Worm (Caenorhabditis elegans) whole organism, L1 larva: ENCODE measurements around the gene sre-7.

ENCODE experiments used
- C04F5.9 ChIP-seq: sonication (generic microtip); optimal IDR thresholded peaks from 2 replicates; lab custom pipeline; 2016; ENCODE audit warnings: missing genetic modification characterization, missing compliant biosample characterization
- C34B4.2 ChIP-seq: sonication (generic microtip); optimal IDR thresholded peaks from 2 replicates; lab custom pipeline; 2017; ENCODE audit warnings: mild to moderate bottlenecking, missing genetic modification characterization, missing compliant biosample characterization
- F16B12.6 ChIP-seq: fragments of 150-350 bp; optimal IDR thresholded peaks from 2 replicates; lab custom pipeline; 2014; ENCODE audit warnings: missing biosample characterization, missing genetic modification characterization
- aha-1 ChIP-seq: fragments of 150-350 bp; optimal IDR thresholded peaks from 2 replicates; lab custom pipeline; 2014; ENCODE audit warnings: missing biosample characterization, missing genetic modification characterization
- alr-1 ChIP-seq: fragments of 200-800 bp; sonication (Bioruptor generic); optimal IDR thresholded peaks from 2 replicates; lab custom pipeline; 2018; ENCODE audit warnings: borderline replicate concordance, mild to moderate bottlenecking, missing genetic modification characterization, missing compliant biosample characterization
- aly-2 ChIP-seq: fragments of 150-350 bp; optimal IDR thresholded peaks from 2 replicates; lab custom pipeline; 2014; ENCODE audit warnings: missing biosample characterization, missing genetic modification characterization
- ama-1 ChIP-seq: fragments of 150-350 bp; optimal IDR thresholded peaks from 2 replicates; lab custom pipeline; 2014
- blmp-1 ChIP-seq: fragments of 150-350 bp; optimal IDR thresholded peaks from 2 replicates; lab custom pipeline; 2014; ENCODE audit warnings: missing biosample characterization, missing genetic modification characterization
- ceh-82 ChIP-seq, 3 experiments: fragments of 150-350 bp in 1 of 3; sonication (generic microtip) in 2 of 3; optimal IDR thresholded peaks; 2 replicates each; lab custom pipeline; 2014 to 2017; ENCODE audit warnings: missing biosample characterization in 3 of 3, missing genetic modification characterization in 3 of 3
- ces-1 ChIP-seq: fragments of 150-350 bp; optimal IDR thresholded peaks from 2 replicates; lab custom pipeline; 2014; ENCODE audit warnings: missing biosample characterization, missing genetic modification reagents, missing genetic modification characterization
- efl-1 ChIP-seq, 4 experiments: fragments of 150-350 bp; optimal IDR thresholded peaks in 3 of 4; peaks in 1 of 4; 1 replicate in 1 of 4; 2 replicates in 3 of 4; lab custom pipeline; 2014; ENCODE audit warnings: missing biosample characterization in 2 of 4, missing genetic modification characterization in 2 of 4, missing genetic modification reagents in 2 of 4
- efl-3 ChIP-seq: fragments of 200-800 bp; sonication (Bioruptor generic); optimal IDR thresholded peaks from 2 replicates; lab custom pipeline; 2018; ENCODE audit warnings: mild to moderate bottlenecking, missing genetic modification characterization, missing compliant biosample characterization
- elt-2 ChIP-seq: sonication (generic microtip); optimal IDR thresholded peaks from 2 replicates; lab custom pipeline; 2016; ENCODE audit warnings: missing genetic modification characterization, mild to moderate bottlenecking, inconsistent platforms, missing compliant biosample characterization, missing genetic modification reagents
- elt-3 ChIP-seq, 6 experiments: fragments of 150-350 bp in 1 of 6; sonication (generic microtip); optimal IDR thresholded peaks; 2 replicates each; lab custom pipeline; 2017 to 2018; ENCODE audit warnings: missing biosample characterization in 6 of 6, missing genetic modification characterization in 6 of 6, inconsistent platforms in 1 of 6
- ets-5 ChIP-seq: fragments of 200-800 bp; sonication (Bioruptor generic); IDR thresholded peaks from 2 replicates; pipeline ENCODE4 v1.3.6; 2022; ENCODE audit warnings: missing genetic modification characterization, missing compliant biosample characterization
- grh-1 ChIP-seq: fragments of 200-800 bp; sonication (Bioruptor generic); IDR thresholded peaks from 2 replicates; pipeline ENCODE4 v1.3.6; 2022; ENCODE audit warnings: missing genetic modification reagents, missing genetic modification characterization, missing compliant biosample characterization
- hlh-4 ChIP-seq: sonication (generic microtip); optimal IDR thresholded peaks from 2 replicates; lab custom pipeline; 2016; ENCODE audit warnings: mild to moderate bottlenecking, missing genetic modification characterization, missing compliant biosample characterization
- isw-1 ChIP-seq: fragments of 200-800 bp; sonication (Bioruptor generic); IDR thresholded peaks from 2 replicates; pipeline ENCODE4 v1.3.6; 2022; ENCODE audit warnings: missing genetic modification characterization, missing compliant biosample characterization
- jun-1 ChIP-seq: fragments of 150-350 bp; optimal IDR thresholded peaks from 2 replicates; lab custom pipeline; 2014; ENCODE audit warnings: missing biosample characterization, missing genetic modification reagents, missing genetic modification characterization
- lin-14 ChIP-seq: fragments of 200-800 bp; sonication (Bioruptor generic); optimal IDR thresholded peaks from 2 replicates; lab custom pipeline; 2018; ENCODE audit warnings: mild to moderate bottlenecking, missing genetic modification characterization, moderate library complexity, missing compliant biosample characterization
- lin-35 ChIP-seq, 2 experiments: fragments of 150-350 bp; optimal IDR thresholded peaks; 2 replicates each; lab custom pipeline; 2014; ENCODE audit warnings: missing biosample characterization in 2 of 2, missing genetic modification characterization in 2 of 2, missing genetic modification reagents in 2 of 2
- lin-39 ChIP-seq: fragments of 150-350 bp; optimal IDR thresholded peaks from 2 replicates; lab custom pipeline; 2014; ENCODE audit warnings: missing biosample characterization, missing genetic modification reagents, missing genetic modification characterization
- lsy-2 ChIP-seq, 2 experiments: fragments of 150-350 bp; optimal IDR thresholded peaks; 2 replicates each; lab custom pipeline; 2014; ENCODE audit warnings: missing biosample characterization in 2 of 2, missing genetic modification characterization in 2 of 2
- mdl-1 ChIP-seq, 2 experiments: fragments of 150-350 bp; optimal IDR thresholded peaks; 2 replicates each; lab custom pipeline; 2014 to 2017; ENCODE audit warnings: missing biosample characterization in 2 of 2, missing genetic modification characterization in 2 of 2, inconsistent platforms in 1 of 2
- mep-1 ChIP-seq: fragments of 150-350 bp; optimal IDR thresholded peaks from 2 replicates; lab custom pipeline; 2014; ENCODE audit warnings: missing biosample characterization, missing genetic modification characterization
- nhr-11 ChIP-seq: fragments of 150-350 bp; optimal IDR thresholded peaks from 2 replicates; lab custom pipeline; 2014; ENCODE audit warnings: missing biosample characterization, missing genetic modification characterization
- nhr-12 ChIP-seq: sonication (generic microtip); optimal IDR thresholded peaks from 2 replicates; lab custom pipeline; 2017; ENCODE audit warnings: missing biosample characterization, missing genetic modification characterization
- nhr-19 ChIP-seq: fragments of 200-800 bp; sonication (Bioruptor generic); conservative IDR thresholded peaks from 2 replicates; pipeline ENCODE4 v1.3.6; 2022; ENCODE audit warnings: missing genetic modification characterization, missing compliant biosample characterization
- nhr-20 ChIP-seq: sonication (generic microtip); optimal IDR thresholded peaks from 2 replicates; lab custom pipeline; 2016; ENCODE audit warnings: mild to moderate bottlenecking, missing genetic modification characterization, missing compliant biosample characterization
- nhr-237 ChIP-seq: fragments of 150-350 bp; optimal IDR thresholded peaks from 2 replicates; lab custom pipeline; 2014; ENCODE audit warnings: missing biosample characterization, missing genetic modification characterization
- nhr-47 ChIP-seq: sonication (generic microtip); optimal IDR thresholded peaks from 2 replicates; lab custom pipeline; 2016; ENCODE audit warnings: mild to moderate bottlenecking, missing genetic modification characterization, moderate library complexity, missing compliant biosample characterization
- nhr-71 ChIP-seq: sonication (generic microtip); optimal IDR thresholded peaks from 2 replicates; lab custom pipeline; 2016; ENCODE audit warnings: mild to moderate bottlenecking, missing genetic modification characterization, moderate library complexity, missing compliant biosample characterization
- nhr-85 ChIP-seq: sonication (generic microtip); peaks from one replicate; lab custom pipeline; 2016; ENCODE audit warnings: missing genetic modification characterization, inconsistent platforms, missing compliant biosample characterization
- nhr-90 ChIP-seq: sonication (generic microtip); optimal IDR thresholded peaks from 2 replicates; lab custom pipeline; 2016; ENCODE audit warnings: mild to moderate bottlenecking, missing genetic modification characterization, missing compliant biosample characterization; ENCODE audit not compliant: poor library complexity
- snu-23 ChIP-seq: sonication (generic microtip); optimal IDR thresholded peaks from 2 replicates; lab custom pipeline; 2016; ENCODE audit warnings: missing genetic modification characterization, missing compliant biosample characterization
- sup-37 ChIP-seq: fragments of 200-800 bp; sonication (Bioruptor generic); optimal IDR thresholded peaks from 2 replicates; lab custom pipeline; 2018; ENCODE audit warnings: mild to moderate bottlenecking, missing genetic modification characterization, missing compliant biosample characterization
- unc-30 ChIP-seq: sonication (generic microtip); optimal IDR thresholded peaks from 2 replicates; lab custom pipeline; 2017; ENCODE audit warnings: missing biosample characterization, missing genetic modification characterization
- unc-62 ChIP-seq: fragments of 150-350 bp; optimal IDR thresholded peaks from 2 replicates; lab custom pipeline; 2014; ENCODE audit warnings: missing biosample characterization, missing genetic modification reagents, missing genetic modification characterization
- unc-98 ChIP-seq: fragments of 200-800 bp; sonication (Bioruptor generic); IDR thresholded peaks from 2 replicates; pipeline ENCODE4 v1.3.6; 2022; ENCODE audit warnings: missing genetic modification characterization, missing compliant biosample characterization
- xbp-1 ChIP-seq: sonication (generic microtip); optimal IDR thresholded peaks from 2 replicates; lab custom pipeline; 2016; ENCODE audit warnings: missing genetic modification characterization, missing compliant biosample characterization
- ztf-4 ChIP-seq: fragments of 150-350 bp; optimal IDR thresholded peaks from 2 replicates; lab custom pipeline; 2014; ENCODE audit warnings: missing biosample characterization, missing genetic modification characterization

The sre-7 gene

ce11 chrV:14210743-14211142 lies 33.3 kb upstream of the sre-7 start, which contains the start of gene str-230:
Gene str-230 (minus strand): TSS chrV:14210843.
- TF ChIP-seq hlh-4 (peak; percentile 38), unc-30 (tag; lab: Kevin White, UChicago) (no peak), nhr-71 (tag; lab: Kevin White, UChicago) (peak; percentile 24), C04F5.9 (no peak), ces-1 (GFP tag; lab: Kevin White, UChicago) (no peak), lin-14 (GFP tag; lab: Kevin White, UChicago) (no peak), nhr-47 (tag; lab: Kevin White, UChicago) (peak; percentile 30)

DNA sequence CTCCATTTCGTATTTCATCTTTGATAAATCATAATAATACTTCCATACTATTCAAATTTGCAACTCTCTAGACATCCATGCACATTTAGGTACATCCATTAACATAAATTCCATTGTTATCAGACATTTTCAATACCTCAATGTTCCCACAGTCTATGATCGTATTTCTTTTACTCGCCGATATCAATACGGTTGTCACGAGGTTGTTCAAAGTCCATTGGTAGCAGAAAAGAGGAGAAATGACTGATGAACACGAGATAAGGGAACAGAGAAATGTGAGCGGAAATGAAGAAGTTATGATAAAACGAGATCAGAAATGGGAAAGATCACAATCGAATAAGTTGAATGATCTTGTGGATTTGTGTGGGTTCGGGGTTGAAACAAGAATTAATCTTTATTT lies 31.2 kb upstream of the sre-7 start:
- TF ChIP-seq ceh-82 (tag; optimal IDR thresholded peaks at IDR 0.05; lab: Kevin White, UChicago) (no peak), lin-14 (GFP tag; lab: Kevin White, UChicago) (peak; percentile 68), elt-2 (tag; lab: Kevin White, UChicago) (peak; percentile 78), nhr-90 (tag; lab: Kevin White, UChicago) (peak; percentile 22), unc-98 (GFP tag; lab: Robert Waterston, UW) (no peak), lsy-2 (tag; optimal IDR thresholded peaks at IDR 0.05; lab: Kevin White, UChicago) (peak in 1 of 2 experiments; percentile 13), nhr-12 (tag; lab: Kevin White, UChicago) (no peak), mdl-1 (tag; optimal IDR thresholded peaks at IDR 0.05; lab: Kevin White, UChicago) (peak in 1 of 2 experiments; percentile 54), grh-1 (no peak), lin-35 (GFP tag; optimal IDR thresholded peaks at IDR 0.05; lab: Kevin White, UChicago) (peak in 1 of 2 experiments; percentile 52), nhr-11 (tag; lab: Kevin White, UChicago) (no peak), nhr-20 (tag; lab: Kevin White, UChicago) (peak; percentile 57), aly-2 (tag; lab: Kevin White, UChicago) (no peak), nhr-85 (tag; lab: Kevin White, UChicago) (peak; percentile 70), ama-1 (lab: Kevin White, UChicago) (no peak), nhr-19 (GFP tag; lab: Robert Waterston, UW) (0 out of 2 replicates have a peak, but pooled peaks have one; percentile 20), elt-3 (tag; optimal IDR thresholded peaks at IDR 0.05; lab: Kevin White, UChicago) (peak in 2 of 6 experiments; percentile 29 to 94), snu-23 (peak; percentile 29), efl-1 (optimal IDR thresholded peaks at IDR 0.05; lab: Kevin White, UChicago) (no peak), efl-1 (GFP tag; optimal IDR thresholded peaks at IDR 0.05 in 1 of 2; lab: Kevin White, UChicago) (peak in 1 of 2 experiments; percentile 84), blmp-1 (tag; lab: Kevin White, UChicago) (peak; percentile 90), sup-37 (GFP tag; lab: Kevin White, UChicago) (no peak)
- TF ChIP-seq, all 84 proteins: peak for 13

DNA sequence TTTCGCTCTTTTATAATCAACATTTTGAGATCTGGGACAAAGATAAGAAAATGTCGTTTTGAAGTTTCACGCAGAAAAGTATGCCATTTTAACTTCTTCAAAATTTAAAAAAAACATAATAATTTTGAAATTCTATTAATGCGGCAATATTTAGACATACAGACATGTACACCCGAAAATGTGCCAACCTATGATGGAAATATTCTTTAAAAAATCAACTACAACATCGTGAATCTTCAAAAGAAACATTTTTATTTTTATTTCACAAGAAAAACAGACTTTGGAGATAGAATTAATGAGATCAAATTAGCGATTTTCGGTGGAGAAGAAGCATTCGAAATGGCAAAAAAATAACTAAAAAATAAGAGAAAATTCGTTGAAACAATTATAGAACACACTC lies 28.9 kb upstream of the sre-7 start, which contains the start of gene T16A9.5:
TSS of gene T16A9.5 (minus strand) at position 101 of the 400 bp plus-strand sequence.
- no peak for TF ChIP-seq aha-1 (tag; lab: Kevin White, UChicago)
- no peak for TF ChIP-seq xbp-1 (tag; lab: Kevin White, UChicago)
- TF ChIP-seq alr-1 (tag; lab: Kevin White, UChicago): no peak

DNA sequence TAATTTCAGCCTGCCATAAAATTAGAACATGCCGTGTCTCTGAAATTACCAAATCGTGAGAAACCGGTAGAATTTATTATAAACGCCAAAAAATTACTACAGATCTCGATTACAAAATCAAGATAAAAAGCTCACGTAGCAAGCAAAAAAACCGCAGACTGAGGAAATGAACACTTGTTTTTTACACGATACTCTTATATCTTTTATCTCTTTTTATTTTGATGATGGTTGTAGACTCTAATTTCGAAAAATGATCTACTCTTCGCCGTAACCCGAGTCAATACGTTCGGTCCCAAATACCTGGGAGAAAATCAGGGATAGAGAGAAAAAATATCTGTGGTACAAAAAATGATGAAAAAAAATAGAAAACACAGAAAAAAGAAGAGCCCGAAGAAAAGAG lies 20.9 kb upstream of the sre-7 start:
- TF ChIP-seq ztf-4 (tag; lab: Kevin White, UChicago) (no peak), efl-1 (optimal IDR thresholded peaks at IDR 0.05; lab: Kevin White, UChicago) (no peak), efl-1 (GFP tag; optimal IDR thresholded peaks at IDR 0.05 in 1 of 2; lab: Kevin White, UChicago) (peak in 1 of 2 experiments; percentile 92), nhr-47 (tag; lab: Kevin White, UChicago) (no peak)

DNA sequence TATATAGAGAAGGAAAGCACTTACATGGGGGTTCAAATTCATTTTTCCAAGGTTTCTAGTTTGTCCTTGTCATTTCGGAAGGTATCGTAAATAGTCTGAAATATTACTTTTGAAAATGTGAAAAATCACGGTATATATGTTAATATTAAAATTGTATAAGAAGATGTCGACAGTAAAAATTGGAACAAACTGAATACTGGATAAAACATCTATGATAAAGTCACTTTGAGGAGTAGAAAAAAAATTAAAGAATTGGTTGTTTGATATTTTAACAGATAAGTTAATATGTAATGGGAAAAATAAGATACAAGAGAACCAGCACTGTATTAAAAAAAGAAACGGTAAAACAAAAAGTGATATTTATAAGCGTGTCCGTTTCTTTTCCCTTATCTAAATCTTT lies 17.6 kb upstream of the sre-7 start, which contains the start of gene nep-21:
TSS of gene nep-21 (minus strand) at position 101 of the 400 bp plus-strand sequence.
- no peak for TF ChIP-seq C34B4.2
- no peak for TF ChIP-seq efl-3 (GFP tag; lab: Kevin White, UChicago)
- no peak for TF ChIP-seq ztf-4 (tag; lab: Kevin White, UChicago)
- TF ChIP-seq mdl-1 (tag; optimal IDR thresholded peaks at IDR 0.05; lab: Kevin White, UChicago): no peak
- TF ChIP-seq F16B12.6 (tag; lab: Kevin White, UChicago): no peak
- no peak for TF ChIP-seq hlh-4
- no peak for TF ChIP-seq lsy-2 (tag; optimal IDR thresholded peaks at IDR 0.05; lab: Kevin White, UChicago)
- no peak for TF ChIP-seq lin-39 (tag; lab: Kevin White, UChicago)
- TF ChIP-seq isw-1: no peak
- no peak for TF ChIP-seq jun-1
- TF ChIP-seq lin-14 (GFP tag; lab: Kevin White, UChicago): no peak
- TF ChIP-seq mep-1: no peak
- TF ChIP-seq elt-2 (tag; lab: Kevin White, UChicago): no peak
- TF ChIP-seq unc-62 (GFP tag; lab: Kevin White, UChicago): no peak
- no peak for TF ChIP-seq lin-35 (GFP tag; optimal IDR thresholded peaks at IDR 0.05; lab: Kevin White, UChicago)
- TF ChIP-seq blmp-1 (tag; lab: Kevin White, UChicago): no peak
- TF ChIP-seq nhr-237 (tag; lab: Kevin White, UChicago): no peak
- TF ChIP-seq nhr-20 (tag; lab: Kevin White, UChicago): no peak
- TF ChIP-seq ets-5: no peak
- no peak for TF ChIP-seq unc-30 (tag; lab: Kevin White, UChicago)
- TF ChIP-seq, all 84 proteins: peak for 0
